Worm (Caenorhabditis elegans) whole organism, young adult: ENCODE results near the gene mip-2.
A peak's percentile ranks its signal among the peaks of the same experiment; 100 is the strongest.

ENCODE experiments used
- D2030.7 ChIP-seq: fragments of 200-800 bp; sonication (Bioruptor generic); IDR thresholded peaks from 2 replicates; pipeline ENCODE4 v1.3.6; 2022; ENCODE audit warnings: missing genetic modification reagents, missing genetic modification characterization, missing compliant biosample characterization
- F10E7.11 ChIP-seq: sonication (generic microtip); optimal IDR thresholded peaks from 2 replicates; lab custom pipeline; 2017; ENCODE audit warnings: mild to moderate bottlenecking, missing genetic modification characterization, moderate library complexity, missing compliant biosample characterization
- F39B2.1 ChIP-seq: fragments of 200-800 bp; sonication (Bioruptor generic); IDR thresholded peaks from 2 replicates; pipeline ENCODE4 v1.3.6; 2022; ENCODE audit warnings: missing genetic modification reagents, missing genetic modification characterization, missing compliant biosample characterization
- K11D2.4 ChIP-seq: fragments of 200-800 bp; sonication (Bioruptor generic); IDR thresholded peaks from 2 replicates; pipeline ENCODE4 v1.3.6; 2022; ENCODE audit warnings: missing genetic modification reagents, missing genetic modification characterization, missing compliant biosample characterization
- K12H6.12 ChIP-seq: fragments of 200-800 bp; sonication (Bioruptor generic); optimal IDR thresholded peaks from 2 replicates; lab custom pipeline; 2018; ENCODE audit warnings: mild to moderate bottlenecking, missing genetic modification characterization, missing compliant biosample characterization
- T07F8.4 ChIP-seq: sonication (generic microtip); optimal IDR thresholded peaks from 2 replicates; lab custom pipeline; 2016; ENCODE audit warnings: mild to moderate bottlenecking, missing genetic modification characterization, moderate library complexity, missing compliant biosample characterization
- Y53F4B.3 ChIP-seq: fragments of 200-800 bp; sonication (Bioruptor generic); IDR thresholded peaks from 2 replicates; pipeline ENCODE4 v1.3.6; 2022; ENCODE audit warnings: missing genetic modification reagents, missing genetic modification characterization, missing compliant biosample characterization
- Y53G8AR.9 ChIP-seq: fragments of 200-800 bp; sonication (Bioruptor generic); conservative IDR thresholded peaks from 2 replicates; pipeline ENCODE4 v1.3.6; 2022; ENCODE audit warnings: missing genetic modification reagents, missing genetic modification characterization, missing compliant biosample characterization
- Y67H2A.10 ChIP-seq: fragments of 200-800 bp; sonication (Bioruptor generic); conservative IDR thresholded peaks from 2 replicates; pipeline ENCODE4 v1.3.6; 2022; ENCODE audit warnings: missing genetic modification reagents, missing genetic modification characterization, missing compliant biosample characterization
- Y79H2A.3 ChIP-seq: fragments of 200-800 bp; sonication (Bioruptor generic); conservative IDR thresholded peaks from 2 replicates; pipeline ENCODE4 v1.3.6; 2022; ENCODE audit warnings: missing genetic modification reagents, missing genetic modification characterization, missing compliant biosample characterization
- ama-1 ChIP-seq, 3 experiments: fragments of 150-350 bp in 1 of 3; sonication (generic microtip) in 2 of 3; optimal IDR thresholded peaks; 2 replicates each; lab custom pipeline; 2014 to 2018; ENCODE audit warnings: missing biosample characterization in 2 of 3, missing genetic modification characterization in 2 of 3, missing genetic modification reagents in 2 of 3
- aptf-2 ChIP-seq: fragments of 200-800 bp; sonication (Bioruptor generic); conservative IDR thresholded peaks from 2 replicates; pipeline ENCODE4 v1.3.6; 2022; ENCODE audit warnings: missing genetic modification reagents, missing genetic modification characterization, missing compliant biosample characterization
- atf-7 ChIP-seq: sonication (generic microtip); optimal IDR thresholded peaks from 2 replicates; lab custom pipeline; 2017; ENCODE audit warnings: mild to moderate bottlenecking, missing genetic modification characterization, missing compliant biosample characterization
- athp-1 ChIP-seq: sonication (generic microtip); optimal IDR thresholded peaks from 2 replicates; lab custom pipeline; 2017; ENCODE audit warnings: mild to moderate bottlenecking, missing genetic modification characterization, missing compliant biosample characterization
- attf-3 ChIP-seq: fragments of 200-800 bp; sonication (Bioruptor generic); conservative IDR thresholded peaks from 2 replicates; pipeline ENCODE4 v1.3.6; 2022; ENCODE audit warnings: missing genetic modification reagents, missing genetic modification characterization, missing compliant biosample characterization
- attf-5 ChIP-seq: fragments of 200-800 bp; sonication (Bioruptor generic); optimal IDR thresholded peaks from 2 replicates; lab custom pipeline; 2018; ENCODE audit warnings: mild to moderate bottlenecking, missing genetic modification characterization, missing compliant biosample characterization
- bed-1 ChIP-seq: fragments of 200-800 bp; sonication (Bioruptor generic); IDR thresholded peaks from 2 replicates; pipeline ENCODE4 v1.3.6; 2022; ENCODE audit warnings: missing genetic modification reagents, missing genetic modification characterization, missing compliant biosample characterization
- cebp-2 ChIP-seq: fragments of 200-800 bp; sonication (Bioruptor generic); IDR thresholded peaks from 2 replicates; pipeline ENCODE4 v1.3.6; 2022; ENCODE audit warnings: missing genetic modification characterization, missing compliant biosample characterization
- ceh-27 ChIP-seq: fragments of 200-800 bp; sonication (Bioruptor generic); optimal IDR thresholded peaks from 2 replicates; lab custom pipeline; 2018; ENCODE audit warnings: mild to moderate bottlenecking, missing genetic modification characterization, moderate library complexity, missing compliant biosample characterization
- ceh-40 ChIP-seq: fragments of 200-800 bp; sonication (Bioruptor generic); IDR thresholded peaks from 2 replicates; pipeline ENCODE4 v1.3.6; 2022; ENCODE audit warnings: missing genetic modification characterization, missing compliant biosample characterization
- ceh-79 ChIP-seq: sonication (generic microtip); optimal IDR thresholded peaks from 2 replicates; lab custom pipeline; 2017; ENCODE audit warnings: mild to moderate bottlenecking, missing genetic modification characterization, missing compliant biosample characterization
- die-1 ChIP-seq: sonication (generic microtip); optimal IDR thresholded peaks from 2 replicates; lab custom pipeline; 2016; ENCODE audit warnings: missing genotype, mild to moderate bottlenecking, missing genetic modification characterization, missing compliant biosample characterization
- dox-1 ChIP-seq: fragments of 200-800 bp; sonication (Bioruptor generic); IDR thresholded peaks from 2 replicates; pipeline ENCODE4 v1.3.6; 2022; ENCODE audit warnings: missing genetic modification reagents, missing genetic modification characterization, missing compliant biosample characterization
- egl-18 ChIP-seq: fragments of 200-800 bp; sonication (Bioruptor generic); IDR thresholded peaks from 2 replicates; pipeline ENCODE4 v1.3.6; 2022; ENCODE audit warnings: missing genetic modification reagents, missing genetic modification characterization, missing compliant biosample characterization
- egl-44 ChIP-seq: fragments of 200-800 bp; sonication (Bioruptor generic); IDR thresholded peaks from 2 replicates; pipeline ENCODE4 v1.3.6; 2022; ENCODE audit warnings: missing genetic modification reagents, missing genetic modification characterization, missing compliant biosample characterization
- egrh-3 ChIP-seq: fragments of 200-800 bp; sonication (Bioruptor generic); IDR thresholded peaks from 2 replicates; pipeline ENCODE4 v1.3.6; 2022; ENCODE audit warnings: missing genetic modification reagents, missing genetic modification characterization, missing compliant biosample characterization
- ets-4 ChIP-seq: fragments of 200-800 bp; sonication (Bioruptor generic); optimal IDR thresholded peaks from 2 replicates; lab custom pipeline; 2018; ENCODE audit warnings: mild to moderate bottlenecking, missing genetic modification characterization, missing compliant biosample characterization
- fkh-3 ChIP-seq: sonication (generic microtip); optimal IDR thresholded peaks from 2 replicates; lab custom pipeline; 2016; ENCODE audit warnings: mild to moderate bottlenecking, missing genetic modification characterization, missing compliant biosample characterization
- gei-17 ChIP-seq: fragments of 200-800 bp; sonication (Bioruptor generic); optimal IDR thresholded peaks from 2 replicates; lab custom pipeline; 2018; ENCODE audit warnings: mild to moderate bottlenecking, missing genetic modification characterization, missing compliant biosample characterization
- hmg-1.2 ChIP-seq: fragments of 200-800 bp; sonication (Bioruptor generic); IDR thresholded peaks from 2 replicates; pipeline ENCODE4 v1.3.6; 2022; ENCODE audit warnings: missing genetic modification reagents, missing genetic modification characterization, missing compliant biosample characterization
- hmg-20 ChIP-seq: fragments of 200-800 bp; sonication (Bioruptor generic); IDR thresholded peaks from 2 replicates; pipeline ENCODE4 v1.3.6; 2022; ENCODE audit warnings: missing genetic modification reagents, missing genetic modification characterization, missing compliant biosample characterization
- lag-1 ChIP-seq: fragments of 200-800 bp; sonication (Bioruptor generic); IDR thresholded peaks from 2 replicates; pipeline ENCODE4 v1.3.6; 2022; ENCODE audit warnings: missing genetic modification reagents, missing genetic modification characterization, missing compliant biosample characterization
- let-526 ChIP-seq: fragments of 200-800 bp; sonication (Bioruptor generic); IDR thresholded peaks from 2 replicates; pipeline ENCODE4 v1.3.6; 2022; ENCODE audit warnings: missing genetic modification reagents, missing genetic modification characterization, missing compliant biosample characterization
- lir-1 ChIP-seq: fragments of 200-800 bp; sonication (Bioruptor generic); conservative IDR thresholded peaks from 2 replicates; pipeline ENCODE4 v1.3.6; 2022; ENCODE audit warnings: missing genetic modification reagents, missing genetic modification characterization, missing compliant biosample characterization
- madf-3 ChIP-seq: fragments of 200-800 bp; sonication (Bioruptor generic); IDR thresholded peaks from 2 replicates; pipeline ENCODE4 v1.3.6; 2022; ENCODE audit warnings: missing genetic modification reagents, missing genetic modification characterization, missing compliant biosample characterization
- mcd-1 ChIP-seq: fragments of 200-800 bp; sonication (Bioruptor generic); IDR thresholded peaks from 2 replicates; pipeline ENCODE4 v1.3.6; 2022; ENCODE audit warnings: missing genetic modification reagents, missing genetic modification characterization, missing compliant biosample characterization
- mes-4 ChIP-seq: sonication (generic microtip); optimal IDR thresholded peaks from 2 replicates; lab custom pipeline; 2016; ENCODE audit warnings: missing genotype, missing genetic modification characterization, missing compliant biosample characterization
- nhr-80 ChIP-seq: sonication (generic microtip); optimal IDR thresholded peaks from 2 replicates; lab custom pipeline; 2016; ENCODE audit warnings: missing genetic modification characterization, missing compliant biosample characterization
- rcor-1 ChIP-seq: fragments of 200-800 bp; sonication (Bioruptor generic); IDR thresholded peaks from 2 replicates; pipeline ENCODE4 v1.3.6; 2022; ENCODE audit warnings: missing genetic modification reagents, missing genetic modification characterization, missing compliant biosample characterization
- snpc-1.1 ChIP-seq: sonication (generic microtip); optimal IDR thresholded peaks from 2 replicates; lab custom pipeline; 2017; ENCODE audit warnings: missing genetic modification characterization, mild to moderate bottlenecking, missing compliant biosample characterization, antibody characterized with exemption, moderate library complexity, missing genotype, missing genetic modification reagents; ENCODE audit not compliant: insufficient read depth
- snpc-4 ChIP-seq, 5 experiments: fragments of 150-350 bp in 1 of 5; sonication (generic microtip) in 4 of 5; optimal IDR thresholded peaks; 2 replicates each; lab custom pipeline; 2014 to 2018; ENCODE audit warnings: missing genetic modification characterization in 5 of 5, missing biosample characterization in 3 of 5, antibody characterized with exemption in 2 of 5, mild to moderate bottlenecking in 2 of 5, missing compliant biosample characterization in 2 of 5, missing genotype in 2 of 5, moderate library complexity in 2 of 5, missing genetic modification reagents in 1 of 5
- zfh-2 ChIP-seq: fragments of 200-800 bp; sonication (Bioruptor generic); conservative IDR thresholded peaks from 2 replicates; pipeline ENCODE4 v1.3.6; 2022; ENCODE audit warnings: missing genetic modification reagents, missing genetic modification characterization, missing compliant biosample characterization
- zim-3 ChIP-seq: sonication (generic microtip); optimal IDR thresholded peaks from 2 replicates; lab custom pipeline; 2017; ENCODE audit warnings: mild to moderate bottlenecking, missing genetic modification characterization, moderate library complexity, missing compliant biosample characterization
- ztf-22 ChIP-seq: fragments of 200-800 bp; sonication (Bioruptor generic); optimal IDR thresholded peaks from 2 replicates; lab custom pipeline; 2018; ENCODE audit warnings: mild to moderate bottlenecking, missing genetic modification characterization, moderate library complexity, missing compliant biosample characterization
- ztf-25 ChIP-seq: fragments of 200-800 bp; sonication (Bioruptor generic); IDR thresholded peaks from 2 replicates; pipeline ENCODE4 v1.3.6; 2022; ENCODE audit warnings: missing genetic modification reagents, missing genetic modification characterization, missing compliant biosample characterization
- ztf-28 ChIP-seq: fragments of 200-800 bp; sonication (Bioruptor generic); IDR thresholded peaks from 2 replicates; pipeline ENCODE4 v1.3.6; 2022; ENCODE audit warnings: missing genetic modification reagents, missing genetic modification characterization, missing compliant biosample characterization
- ztf-3 ChIP-seq: fragments of 200-800 bp; sonication (Bioruptor generic); optimal IDR thresholded peaks from 2 replicates; lab custom pipeline; 2018; ENCODE audit warnings: mild to moderate bottlenecking, missing genetic modification characterization, missing compliant biosample characterization
- ztf-6 ChIP-seq: fragments of 200-800 bp; sonication (Bioruptor generic); IDR thresholded peaks from 2 replicates; pipeline ENCODE4 v1.3.6; 2022; ENCODE audit warnings: missing genetic modification reagents, missing genetic modification characterization, missing compliant biosample characterization

The mip-2 gene

DNA sequence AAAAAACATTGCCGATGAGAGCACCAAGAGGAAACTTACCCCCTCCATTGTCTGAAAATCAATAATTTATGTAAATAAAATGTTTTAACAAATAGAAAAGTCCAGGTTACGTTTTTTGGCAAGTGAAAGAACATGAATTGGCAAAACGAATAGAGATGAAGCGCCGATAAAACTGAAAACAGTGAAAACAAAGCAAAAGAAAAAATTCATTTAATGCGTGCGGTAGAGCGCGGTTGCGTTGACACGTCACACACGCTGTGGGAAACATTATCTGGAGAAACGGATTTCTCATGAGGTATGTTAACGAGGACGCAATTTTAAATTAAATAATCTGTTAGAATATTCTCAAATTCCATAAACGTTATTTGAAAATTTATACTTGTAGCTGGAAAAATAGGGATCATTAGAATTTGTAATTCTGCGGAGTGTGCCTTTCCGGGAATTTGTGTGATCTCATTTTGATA, 43.5 kb upstream of the mip-2 start, which contains the start of gene zipt-9 (continued):
- TF ChIP-seq madf-3 (no peak), aptf-2 (GFP tag; lab: Robert Waterston, UW) (0 out of 2 replicates have a peak, but pooled peaks have one; percentile 14), ztf-6 (no peak), dox-1 (peak; percentile 80), zfh-2 (GFP tag; lab: Robert Waterston, UW) (no peak), hmg-20 (GFP tag; lab: Robert Waterston, UW) (no peak), snpc-1.1 (tag; lab: Kevin White, UChicago) (no peak), lir-1 (no peak), Y53F4B.3 (GFP tag; lab: Robert Waterston, UW) (no peak), Y53G8AR.9 (GFP tag; lab: Robert Waterston, UW) (no peak), ztf-3 (GFP tag; lab: Kevin White, UChicago) (no peak), F39B2.1 (GFP tag; lab: Robert Waterston, UW) (no peak), fkh-3 (no peak), gei-17 (no peak), snpc-4 (GFP tag; optimal IDR thresholded peaks at IDR 0.05; lab: Kevin White, UChicago) (no peak), snpc-4 (tag; optimal IDR thresholded peaks at IDR 0.05; lab: Kevin White, UChicago) (peak in 2 of 4 experiments; percentile 16 to 63), ceh-79 (no peak), ztf-25 (GFP tag; lab: Robert Waterston, UW) (0 out of 2 replicates have a peak, but pooled peaks have one; percentile 51), ceh-27 (GFP tag; lab: Kevin White, UChicago) (peak; percentile 80), K11D2.4 (0 out of 2 replicates have a peak, but pooled peaks have one; percentile 28), attf-3 (GFP tag; lab: Robert Waterston, UW) (peak; percentile 64; the same call in 1 of the 2 replicates), ama-1 (optimal IDR thresholded peaks at IDR 0.05; lab: Kevin White, UChicago) (no peak), ama-1 (GFP tag; optimal IDR thresholded peaks at IDR 0.05; lab: Kevin White, UChicago) (no peak), Y79H2A.3 (no peak), ets-4 (GFP tag; lab: Kevin White, UChicago) (no peak), lag-1 (GFP tag; lab: Robert Waterston, UW) (no peak), F10E7.11 (tag; lab: Kevin White, UChicago) (no peak), hmg-1.2 (GFP tag; lab: Robert Waterston, UW) (peak; percentile 57), egl-44 (no peak), rcor-1 (0 out of 2 replicates have a peak, but pooled peaks have one; percentile 16), mes-4 (tag; lab: Kevin White, UChicago) (no peak), Y67H2A.10 (no peak), nhr-80 (tag; lab: Kevin White, UChicago) (peak; percentile 49), ztf-22 (no peak), cebp-2 (GFP tag; lab: Robert Waterston, UW) (no peak), ceh-40 (GFP tag; lab: Robert Waterston, UW) (no peak), attf-5 (GFP tag; lab: Kevin White, UChicago) (peak; percentile 80), D2030.7 (GFP tag; lab: Robert Waterston, UW) (peak; percentile 47; the same call in 1 of the 2 replicates), let-526 (no peak), K12H6.12 (peak; percentile 64), T07F8.4 (tag; lab: Kevin White, UChicago) (no peak), egrh-3 (no peak), athp-1 (tag; lab: Kevin White, UChicago) (no peak), mcd-1 (GFP tag; lab: Robert Waterston, UW) (peak; percentile 94), die-1 (tag; lab: Kevin White, UChicago) (no peak), atf-7 (tag; lab: Kevin White, UChicago) (no peak), bed-1 (no peak), zim-3 (no peak), ztf-28 (GFP tag; lab: Robert Waterston, UW) (peak; percentile 66; the same call in 1 of the 2 replicates), egl-18 (GFP tag; lab: Robert Waterston, UW) (no peak)
